Fruit fly (Drosophila melanogaster): Measurements from ENCODE around the gene CG14238.

- no peak for TF ChIP-seq CG42726 (GFP tag; IDR thresholded peaks at IDR 0.05; ENCODE audit: partially characterized antibody)
- TF ChIP-seq Hr3 (GFP tag; optimal IDR thresholded peaks at IDR 0.05): no peak
- TF ChIP-seq E2f2 (GFP tag; IDR thresholded peaks at IDR 0.05): no peak
- no peak for TF ChIP-seq CG12744 (GFP tag; optimal IDR thresholded peaks at IDR 0.05)
- no peak for TF ChIP-seq gsb-n (tag; optimal IDR thresholded peaks at IDR 0.05)
- TF ChIP-seq nmo (GFP tag; optimal IDR thresholded peaks at IDR 0.05): no peak
Observed at dm6 chr3R:26463146-26463545, 5.1 kb downstream of the CG14238 start.

All from whole organism, embryonic.